Fruit fly (Drosophila melanogaster): ENCODE measurements around the gene CG8132.
A peak's percentile ranks its signal among the peaks of the same experiment; 100 is the strongest.

Gene CG8132

DNA sequence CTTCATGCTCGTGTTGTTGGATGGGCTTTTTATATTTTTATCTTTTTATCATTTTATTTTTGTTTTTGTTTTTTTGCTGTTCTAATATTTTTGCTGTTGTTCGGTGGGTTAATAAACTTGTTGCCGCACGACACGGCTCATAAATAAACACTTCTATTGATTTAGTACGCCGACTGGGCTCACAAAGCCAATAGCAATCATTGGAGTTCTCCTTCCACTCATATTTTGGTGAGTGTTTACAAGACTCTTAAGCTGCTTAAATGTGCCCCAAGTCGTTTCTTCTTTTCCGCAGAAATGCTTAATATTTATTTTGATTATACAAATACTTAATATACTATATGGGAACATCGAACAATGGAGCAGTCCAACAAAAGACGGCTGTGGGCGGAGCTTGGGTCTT, 11.1 kb upstream of the CG8132 start (continued):
- peak; percentile 36 for TF ChIP-seq lab (GFP tag; optimal IDR thresholded peaks at IDR 0.05)
- peak; percentile 20 for TF ChIP-seq sens (GFP tag)
- TF ChIP-seq CG3407 (GFP tag; optimal IDR thresholded peaks at IDR 0.05), result peak; percentile 30
- peak; percentile 39 for TF ChIP-seq dmrt11E (tag; optimal IDR thresholded peaks at IDR 0.05)
- TF ChIP-seq PHDP (tag; optimal IDR thresholded peaks at IDR 0.05), result peak; percentile 48
- TF ChIP-seq CG1233 (GFP tag; optimal IDR thresholded peaks at IDR 0.05), result peak; percentile 32
- peak; percentile 7 for TF ChIP-seq CG6254 (GFP tag; optimal IDR thresholded peaks at IDR 0.05)
- no peak for TF ChIP-seq CG12769 (tag; optimal IDR thresholded peaks at IDR 0.05)
- TF ChIP-seq CG8765 (GFP tag; IDR thresholded peaks at IDR 0.05), result no peak
- peak; percentile 51 for TF ChIP-seq CG33557 (GFP tag; optimal IDR thresholded peaks at IDR 0.05)
- no peak for TF ChIP-seq CG32772 (GFP tag; IDR thresholded peaks at IDR 0.05)
- peak; percentile 50 for TF ChIP-seq ATbp (GFP tag; optimal IDR thresholded peaks at IDR 0.05)
- peak; percentile 63 for TF ChIP-seq Vsx1 (GFP tag; optimal IDR thresholded peaks at IDR 0.05)
- TF ChIP-seq dpn (GFP tag; optimal IDR thresholded peaks at IDR 0.05), result no peak
- TF ChIP-seq Dbx (GFP tag; IDR thresholded peaks at IDR 0.05), result no peak

DNA sequence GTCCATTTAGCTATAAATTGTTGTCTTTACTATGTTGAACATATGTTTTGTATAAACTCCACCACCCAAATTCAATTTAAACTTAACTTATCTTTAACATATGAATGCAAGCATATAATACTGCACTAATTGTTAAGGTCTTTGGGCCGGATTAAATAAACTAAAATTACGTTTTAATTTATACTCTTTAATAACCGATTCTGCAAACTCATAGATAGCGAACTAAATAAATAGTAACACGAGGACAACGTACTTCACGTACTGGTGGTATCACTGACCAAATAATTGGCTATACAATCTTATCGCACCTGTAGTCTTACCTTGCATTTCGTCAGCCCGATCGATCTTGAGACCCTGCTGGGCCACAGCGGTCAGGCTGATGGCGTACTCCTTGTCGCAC, 8.9 kb upstream of the CG8132 start:
- TF ChIP-seq grn (GFP tag; optimal IDR thresholded peaks at IDR 0.05) (peak; percentile 20), Vsx1 (GFP tag; optimal IDR thresholded peaks at IDR 0.05) (peak; percentile 3), sens (GFP tag) (peak; percentile 53), exex (tag; optimal IDR thresholded peaks at IDR 0.05) (peak; percentile 53), dati (GFP tag; IDR thresholded peaks at IDR 0.05) (no peak)

- TF ChIP-seq eyg (GFP tag; optimal IDR thresholded peaks at IDR 0.05) (no peak), CG7928 (GFP tag; optimal IDR thresholded peaks at IDR 0.05) (no peak), B-H1 (GFP tag; IDR thresholded peaks at IDR 0.05) (no peak; the same call in 2 of the 3 replicates), CG1024 (GFP tag; IDR thresholded peaks at IDR 0.05) (0 out of 2 replicates have a peak, but pooled peaks have one; percentile 38), CG13424 (tag; optimal IDR thresholded peaks at IDR 0.05) (peak; percentile 71), CG11560 (tag; IDR thresholded peaks at IDR 0.05) (no peak), CG9609 (GFP tag; optimal IDR thresholded peaks at IDR 0.05) (peak; percentile 7), maf-S (GFP tag; optimal IDR thresholded peaks at IDR 0.05) (no peak), so (GFP tag; IDR thresholded peaks at IDR 0.05) (peak; percentile 80), CG4617 (GFP tag; optimal IDR thresholded peaks at IDR 0.05; ENCODE audit: borderline replicate concordance) (peak; percentile 14), CG7839 (tag; optimal IDR thresholded peaks at IDR 0.05) (peak; percentile 76), pum (GFP tag; optimal IDR thresholded peaks at IDR 0.05) (peak; percentile 50), CG42726 (GFP tag; IDR thresholded peaks at IDR 0.05; ENCODE audit: partially characterized antibody) (no peak), Hey (tag; optimal IDR thresholded peaks at IDR 0.05) (peak; percentile 48), Myb (GFP tag; optimal IDR thresholded peaks at IDR 0.05) (no peak), ham (GFP tag; IDR thresholded peaks at IDR 0.05) (no peak), Sox102F (GFP tag; optimal IDR thresholded peaks at IDR 0.05) (peak; percentile 59), CG6791 (GFP tag; IDR thresholded peaks at IDR 0.05; ENCODE audit: partially characterized antibody) (no peak), E2f2 (GFP tag; IDR thresholded peaks at IDR 0.05) (peak; percentile 47), CG4328 (GFP tag; optimal IDR thresholded peaks at IDR 0.05) (peak; percentile 44), luna (GFP tag; optimal IDR thresholded peaks at IDR 0.05) (no peak), pho (GFP tag; optimal IDR thresholded peaks at IDR 0.05) (no peak), CG11456 (GFP tag; IDR thresholded peaks at IDR 0.05) (no peak), CG6272 (GFP tag; IDR thresholded peaks at IDR 0.05) (no peak), mam (GFP tag; optimal IDR thresholded peaks at IDR 0.05) (peak; percentile 32), CG33213 (GFP tag; optimal IDR thresholded peaks at IDR 0.05) (peak; percentile 30), B-H2 (GFP tag; optimal IDR thresholded peaks at IDR 0.05) (no peak), bsh (GFP tag; optimal IDR thresholded peaks at IDR 0.05) (peak; percentile 89 to 95), CG10366 (GFP tag; IDR thresholded peaks at IDR 0.05) (peak; percentile 39), Rfx (GFP tag; IDR thresholded peaks at IDR 0.05) (peak; percentile 50; the same call in 1 of the 2 replicates), CG43689 (GFP tag; IDR thresholded peaks at IDR 0.05) (no peak)
Observed at dm6 chr3R:9393542-9394025, 7.7 kb upstream of the CG8132 start.
